Fruit fly (Drosophila melanogaster): ENCODE data around the gene CG46468.

CG46468 gene

DNA sequence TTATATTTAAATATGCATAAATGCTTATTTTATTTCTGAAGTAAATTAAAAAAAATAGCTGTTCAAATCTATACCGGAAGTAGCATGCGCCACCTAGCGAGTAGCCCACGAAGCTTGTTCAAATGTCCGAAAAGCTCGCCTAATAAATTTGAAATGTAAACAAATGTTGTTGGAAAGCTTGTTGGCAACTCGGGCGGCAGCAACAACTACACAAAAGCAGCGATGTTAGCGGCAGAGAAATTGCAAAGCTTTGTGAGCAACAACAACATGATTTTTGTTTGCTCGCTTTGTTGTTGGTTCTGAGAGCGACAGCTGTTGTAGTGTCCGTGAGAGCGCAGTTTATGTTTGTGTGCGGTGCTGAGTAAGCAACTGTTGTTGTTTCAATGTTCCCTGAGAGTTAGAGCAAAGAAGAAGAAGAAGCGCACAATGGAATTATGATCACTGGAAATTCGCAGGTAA lies 2.2 kb upstream of the CG46468 start (continued):
- peak; percentile 91 for TF ChIP-seq CG16863 (GFP tag; optimal IDR thresholded peaks at IDR 0.05)
- peak; percentile 100 for TF ChIP-seq Asciz (GFP tag; optimal IDR thresholded peaks at IDR 0.05)
- peak; percentile 92 for TF ChIP-seq vfl (GFP tag; optimal IDR thresholded peaks at IDR 0.05)
- TF ChIP-seq CG10431 (GFP tag; optimal IDR thresholded peaks at IDR 0.05) = peak; percentile 99
- TF ChIP-seq stwl (tag; optimal IDR thresholded peaks at IDR 0.05) = peak; percentile 69
- peak; percentile 99 for TF ChIP-seq PHDP (tag; optimal IDR thresholded peaks at IDR 0.05)
- TF ChIP-seq sna (GFP tag; IDR thresholded peaks at IDR 0.05; ENCODE audit: partially characterized antibody) = no peak; the same call in 1 of the 2 replicates
- TF ChIP-seq luna (GFP tag; optimal IDR thresholded peaks at IDR 0.05) = peak; percentile 95
- peak; percentile 99 for TF ChIP-seq gcm2 (GFP tag; optimal IDR thresholded peaks at IDR 0.05)
- peak; percentile 96 for TF ChIP-seq CG18764 (GFP tag; optimal IDR thresholded peaks at IDR 0.05)
- TF ChIP-seq CG15269 (tag; optimal IDR thresholded peaks at IDR 0.05) = peak; percentile 98
- TF ChIP-seq E2f1 (GFP tag; IDR thresholded peaks at IDR 0.05) = peak; percentile 95
- TF ChIP-seq dan (GFP tag; IDR thresholded peaks at IDR 0.05) = no peak
- peak; percentile 93 for TF ChIP-seq CG10366 (GFP tag; IDR thresholded peaks at IDR 0.05)
- TF ChIP-seq CG10209 (GFP tag; optimal IDR thresholded peaks at IDR 0.05) = peak; percentile 98
- peak; percentile 94 for TF ChIP-seq exex (tag; optimal IDR thresholded peaks at IDR 0.05)
- TF ChIP-seq chif (GFP tag; optimal IDR thresholded peaks at IDR 0.05) = peak; percentile 85 to 94
- TF ChIP-seq zen (tag; optimal IDR thresholded peaks at IDR 0.05) = peak; percentile 71
- TF ChIP-seq Hmx (GFP tag; optimal IDR thresholded peaks at IDR 0.05) = peak; percentile 42
- TF ChIP-seq sens (GFP tag) = peak; percentile 99
- peak; percentile 95 for TF ChIP-seq CG31365 (tag; optimal IDR thresholded peaks at IDR 0.05)
- TF ChIP-seq CG12219 (GFP tag; optimal IDR thresholded peaks at IDR 0.05) = peak; percentile 98
- peak; percentile 89 for TF ChIP-seq CG32772 (GFP tag; IDR thresholded peaks at IDR 0.05)
- TF ChIP-seq ewg (GFP tag; optimal IDR thresholded peaks at IDR 0.05) = peak; percentile 95
- peak; percentile 99 for TF ChIP-seq wek (GFP tag; optimal IDR thresholded peaks at IDR 0.05)
- no peak; the same call in 1 of the 2 replicates for TF ChIP-seq CG8765 (GFP tag; IDR thresholded peaks at IDR 0.05)
- peak; percentile 98 for TF ChIP-seq CG5953 (GFP tag; IDR thresholded peaks at IDR 0.05)
- peak; percentile 98 for TF ChIP-seq CG1529 (GFP tag; optimal IDR thresholded peaks at IDR 0.05)
- peak; percentile 86 for TF ChIP-seq cato (GFP tag; optimal IDR thresholded peaks at IDR 0.05; ENCODE audit: borderline replicate concordance)
- TF ChIP-seq bigmax (GFP tag; optimal IDR thresholded peaks at IDR 0.05) = peak; percentile 93
- peak; percentile 98 for TF ChIP-seq CG6683 (GFP tag; optimal IDR thresholded peaks at IDR 0.05)
- TF ChIP-seq Fer1 (GFP tag; optimal IDR thresholded peaks at IDR 0.05) = peak; percentile 100
- peak; percentile 97 for TF ChIP-seq CG15601 (tag; optimal IDR thresholded peaks at IDR 0.05)
- peak; percentile 91 for TF ChIP-seq CG17802 (tag; optimal IDR thresholded peaks at IDR 0.05)
- peak; percentile 87 for TF ChIP-seq rib (GFP tag; IDR thresholded peaks at IDR 0.05)
- peak; percentile 95 for TF ChIP-seq emc (GFP tag; optimal IDR thresholded peaks at IDR 0.05)
- peak; percentile 94 for TF ChIP-seq CG8924 (tag; optimal IDR thresholded peaks at IDR 0.05)
- peak; percentile 95 for TF ChIP-seq ttk (GFP tag; IDR thresholded peaks at IDR 0.05)
- peak; percentile 90 for TF ChIP-seq CG9876 (GFP tag; optimal IDR thresholded peaks at IDR 0.05)
- TF ChIP-seq scrt (GFP tag; optimal IDR thresholded peaks at IDR 0.05) = peak; percentile 99
- peak; percentile 91 for TF ChIP-seq CG17186 (GFP tag; optimal IDR thresholded peaks at IDR 0.05)
- TF ChIP-seq Dip3 (GFP tag; optimal IDR thresholded peaks at IDR 0.05) = peak; percentile 92
- TF ChIP-seq CG10654 (GFP tag; optimal IDR thresholded peaks at IDR 0.05) = peak; percentile 96
- peak; percentile 100 for TF ChIP-seq mirr (GFP tag; optimal IDR thresholded peaks at IDR 0.05)
- peak in 1 of 2 experiments; percentile 70 for TF ChIP-seq crp (GFP tag; optimal IDR thresholded peaks at IDR 0.05)
- TF ChIP-seq CG30020 (tag; optimal IDR thresholded peaks at IDR 0.05) = peak; percentile 54
- TF ChIP-seq salm (tag; optimal IDR thresholded peaks at IDR 0.05) = peak; percentile 97
- peak; percentile 84 for TF ChIP-seq fu2 (GFP tag; optimal IDR thresholded peaks at IDR 0.05)
- peak; percentile 74 to 86 for TF ChIP-seq Trl (optimal IDR thresholded peaks at IDR 0.05)
- peak; percentile 95 for TF ChIP-seq Trl (GFP tag; optimal IDR thresholded peaks at IDR 0.05)
